Worm (Caenorhabditis elegans) whole organism, early embryonic: ENCODE measurements around the gene C18A11.3.

ENCODE experiments used
- B0310.2 ChIP-seq: sonication (generic microtip); optimal IDR thresholded peaks from 2 replicates; lab custom pipeline; 2016; ENCODE audit warnings: mild to moderate bottlenecking, missing genetic modification characterization, missing compliant biosample characterization
- F13C5.2 ChIP-seq: sonication (generic microtip); optimal IDR thresholded peaks from 2 replicates; lab custom pipeline; 2017; ENCODE audit warnings: mild to moderate bottlenecking, missing genetic modification characterization, inconsistent platforms, missing compliant biosample characterization
- ama-1 ChIP-seq: fragments of 150-350 bp; optimal IDR thresholded peaks from 2 replicates; lab custom pipeline; 2014
- ceh-36 ChIP-seq: sonication (generic microtip); optimal IDR thresholded peaks from 2 replicates; lab custom pipeline; 2016; ENCODE audit warnings: missing genetic modification characterization, inconsistent platforms, missing compliant biosample characterization
- ets-7 ChIP-seq: sonication (generic microtip); optimal IDR thresholded peaks from 2 replicates; lab custom pipeline; 2016; ENCODE audit warnings: missing genotype, missing genetic modification characterization, missing compliant biosample characterization
- flt-1 ChIP-seq: fragments of 200-800 bp; sonication (Bioruptor generic); IDR thresholded peaks from 2 replicates; pipeline ENCODE4 v1.3.6; 2022; ENCODE audit warnings: missing genetic modification characterization, missing compliant biosample characterization
- hmbx-1 ChIP-seq: sonication (generic microtip); optimal IDR thresholded peaks from 2 replicates; lab custom pipeline; 2016; ENCODE audit warnings: mild to moderate bottlenecking, missing genetic modification characterization, missing compliant biosample characterization
- hmg-4 ChIP-seq: fragments of 200-800 bp; sonication (Bioruptor generic); optimal IDR thresholded peaks from 2 replicates; lab custom pipeline; 2018; ENCODE audit warnings: mild to moderate bottlenecking, missing genetic modification characterization, missing compliant biosample characterization
- hnd-1 ChIP-seq: sonication (generic microtip); optimal IDR thresholded peaks from 2 replicates; lab custom pipeline; 2016; ENCODE audit warnings: missing genetic modification characterization, missing compliant biosample characterization
- scrt-1 ChIP-seq: fragments of 200-800 bp; sonication (Bioruptor generic); IDR thresholded peaks from 2 replicates; pipeline ENCODE4 v1.3.6; 2022; ENCODE audit warnings: missing genetic modification characterization, missing compliant biosample characterization
- tbx-37 ChIP-seq: fragments of 200-800 bp; sonication (Bioruptor generic); conservative IDR thresholded peaks from 2 replicates; pipeline ENCODE4 v1.3.6; 2022; ENCODE audit warnings: missing genetic modification reagents, missing genetic modification characterization, missing compliant biosample characterization
- tra-4 ChIP-seq: sonication (generic microtip); optimal IDR thresholded peaks from 2 replicates; lab custom pipeline; 2017; ENCODE audit warnings: missing genetic modification characterization, missing compliant biosample characterization

DNA sequence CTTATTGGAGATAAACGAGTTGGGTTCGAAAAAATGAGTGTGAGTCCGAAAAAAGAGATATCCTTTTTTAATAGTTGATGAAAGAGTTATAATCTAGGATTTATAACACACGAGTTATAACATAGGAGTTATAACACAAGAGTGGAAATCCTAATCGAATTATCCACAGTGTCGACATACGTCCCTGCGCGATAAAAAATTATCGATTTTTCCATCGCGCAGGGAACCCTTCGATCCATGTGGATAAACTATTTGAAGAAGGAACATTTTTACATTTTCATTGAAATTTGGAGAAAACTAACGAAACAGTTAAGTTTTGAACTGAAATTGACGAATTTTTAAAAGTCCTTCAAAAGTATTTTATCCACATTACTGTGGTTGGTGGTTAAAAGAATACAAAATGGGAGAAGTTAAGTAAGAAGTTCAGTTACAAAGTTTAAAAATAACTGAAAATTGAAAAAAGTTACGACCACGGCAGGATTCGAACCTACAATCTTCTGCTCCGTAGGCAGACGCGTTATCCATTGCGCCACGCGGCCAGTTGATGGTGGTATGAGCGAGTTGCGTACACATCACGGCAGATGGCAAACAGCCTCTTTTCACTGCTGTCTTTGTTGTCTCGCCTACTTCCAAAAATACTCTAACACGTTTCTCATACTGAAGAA, 24.6 kb upstream of the C18A11.3 start:
- TF ChIP-seq hnd-1 (tag; lab: Kevin White, UChicago), result peak; percentile 22
- TF ChIP-seq F13C5.2, result peak; percentile 81
- TF ChIP-seq ama-1 (lab: Kevin White, UChicago), result no peak
- no peak for TF ChIP-seq tra-4
- peak; percentile 40 for TF ChIP-seq B0310.2
- TF ChIP-seq flt-1 (GFP tag; lab: Robert Waterston, UW), result peak; percentile 79
- peak; percentile 52 for TF ChIP-seq ceh-36 (tag; lab: Kevin White, UChicago)
- TF ChIP-seq hmg-4, result peak; percentile 78
- peak; percentile 54; the same call in 1 of the 2 replicates for TF ChIP-seq scrt-1
- no peak for TF ChIP-seq tbx-37 (GFP tag; lab: Robert Waterston, UW)
- no peak for TF ChIP-seq hmbx-1 (tag; lab: Kevin White, UChicago)
- TF ChIP-seq ets-7 (tag; lab: Kevin White, UChicago), result no peak
